Worm (Caenorhabditis elegans) whole organism, midembryonic: ENCODE results near the gene nhr-118.

Source experiments
- ref-1 ChIP-seq: fragments of 200-800 bp; sonication (Bioruptor generic); conservative IDR thresholded peaks from 2 replicates; pipeline ENCODE4 v1.3.6; 2022; ENCODE audit warnings: missing genetic modification reagents, missing genetic modification characterization, missing compliant biosample characterization
- ztf-23 ChIP-seq: fragments of 200-800 bp; sonication (Bioruptor generic); IDR thresholded peaks from 2 replicates; pipeline ENCODE4 v1.3.6; 2022; ENCODE audit warnings: missing genetic modification reagents, missing genetic modification characterization, missing compliant biosample characterization
- ztf-29 ChIP-seq: fragments of 200-800 bp; sonication (Bioruptor generic); IDR thresholded peaks from 2 replicates; pipeline ENCODE4 v1.3.6; 2022; ENCODE audit warnings: missing genetic modification reagents, missing genetic modification characterization, missing compliant biosample characterization

ce11 chrV:4398127-4398526 is 9.5 kb upstream of the nhr-118 start:
- no peak for TF ChIP-seq ref-1 (GFP tag; lab: Robert Waterston, UW)
- no peak for TF ChIP-seq ztf-29 (GFP tag; lab: Robert Waterston, UW)
- TF ChIP-seq ztf-23 (GFP tag; lab: Robert Waterston, UW), result no peak
